Worm (Caenorhabditis elegans): ENCODE data around the gene C09H5.7.

ce11 chrV:8102960-8103359 lies 17.9 kb upstream of the C09H5.7 start, which contains the start of gene str-90:
- TF ChIP-seq nhr-6 (tag; optimal IDR thresholded peaks at IDR 0.05) (no peak), ama-1 (optimal IDR thresholded peaks at IDR 0.05) (no peak), R02D3.7 (tag; optimal IDR thresholded peaks at IDR 0.05) (no peak), ztf-1 (GFP tag; conservative IDR thresholded peaks at IDR 0.05) (no peak), nhr-77 (tag; optimal IDR thresholded peaks at IDR 0.05) (no peak), nhr-11 (tag; optimal IDR thresholded peaks at IDR 0.05) (no peak), nhr-237 (tag; optimal IDR thresholded peaks at IDR 0.05) (no peak), elt-3 (tag; optimal IDR thresholded peaks at IDR 0.05) (no peak), aly-2 (tag; optimal IDR thresholded peaks at IDR 0.05) (no peak), F13H6.1 (tag; optimal IDR thresholded peaks at IDR 0.05) (no peak), unc-62 (GFP tag; optimal IDR thresholded peaks at IDR 0.05) (no peak), ceh-82 (tag; optimal IDR thresholded peaks at IDR 0.05) (no peak)

Measured in whole organism, L2 larva.